Worm (Caenorhabditis elegans) whole organism, young adult: ENCODE results near the gene rnf-113.

Source experiments
- C17E4.6 ChIP-seq: fragments of 200-800 bp; sonication (Bioruptor generic); IDR thresholded peaks from 2 replicates; pipeline ENCODE4 v1.3.6; 2022; ENCODE audit warnings: missing genetic modification reagents, missing genetic modification characterization, missing compliant biosample characterization
- F23B12.7 ChIP-seq: sonication (generic microtip); optimal IDR thresholded peaks from 2 replicates; lab custom pipeline; 2017; ENCODE audit warnings: missing genetic modification characterization, mild to moderate bottlenecking, missing compliant biosample characterization, antibody characterized with exemption, moderate library complexity; ENCODE audit not compliant: insufficient read depth
- F33H1.4 ChIP-seq: fragments of 200-800 bp; sonication (Bioruptor generic); IDR thresholded peaks from 2 replicates; pipeline ENCODE4 v1.3.6; 2022; ENCODE audit warnings: missing genetic modification reagents, missing genetic modification characterization, missing compliant biosample characterization
- F37B4.10 ChIP-seq: fragments of 200-800 bp; sonication (Bioruptor generic); IDR thresholded peaks from 2 replicates; pipeline ENCODE4 v1.3.6; 2022; ENCODE audit warnings: missing genetic modification characterization, missing compliant biosample characterization
- F57A8.1 ChIP-seq: fragments of 200-800 bp; sonication (Bioruptor generic); optimal IDR thresholded peaks from 2 replicates; lab custom pipeline; 2018; ENCODE audit warnings: mild to moderate bottlenecking, missing genetic modification characterization, moderate library complexity, missing compliant biosample characterization
- Y53G8AR.9 ChIP-seq: fragments of 200-800 bp; sonication (Bioruptor generic); conservative IDR thresholded peaks from 2 replicates; pipeline ENCODE4 v1.3.6; 2022; ENCODE audit warnings: missing genetic modification reagents, missing genetic modification characterization, missing compliant biosample characterization
- Y67H2A.10 ChIP-seq: fragments of 200-800 bp; sonication (Bioruptor generic); conservative IDR thresholded peaks from 2 replicates; pipeline ENCODE4 v1.3.6; 2022; ENCODE audit warnings: missing genetic modification reagents, missing genetic modification characterization, missing compliant biosample characterization
- Y79H2A.3 ChIP-seq: fragments of 200-800 bp; sonication (Bioruptor generic); conservative IDR thresholded peaks from 2 replicates; pipeline ENCODE4 v1.3.6; 2022; ENCODE audit warnings: missing genetic modification reagents, missing genetic modification characterization, missing compliant biosample characterization
- ama-1 ChIP-seq, 3 experiments: fragments of 150-350 bp in 1 of 3; sonication (generic microtip) in 2 of 3; optimal IDR thresholded peaks; 2 replicates each; lab custom pipeline; 2014 to 2018; ENCODE audit warnings: missing biosample characterization in 2 of 3, missing genetic modification characterization in 2 of 3, missing genetic modification reagents in 2 of 3
- atf-7 ChIP-seq: sonication (generic microtip); optimal IDR thresholded peaks from 2 replicates; lab custom pipeline; 2017; ENCODE audit warnings: mild to moderate bottlenecking, missing genetic modification characterization, missing compliant biosample characterization
- athp-1 ChIP-seq: sonication (generic microtip); optimal IDR thresholded peaks from 2 replicates; lab custom pipeline; 2017; ENCODE audit warnings: mild to moderate bottlenecking, missing genetic modification characterization, missing compliant biosample characterization
- bed-2 ChIP-seq: fragments of 200-800 bp; sonication (Bioruptor generic); IDR thresholded peaks from 2 replicates; pipeline ENCODE4 v1.3.6; 2022; ENCODE audit warnings: missing genetic modification reagents, missing genetic modification characterization, missing compliant biosample characterization
- cebp-1 ChIP-seq, 2 experiments: fragments of 200-800 bp in 1 of 2; sonication (Bioruptor generic) in 1 of 2; sonication (generic microtip) in 1 of 2; IDR thresholded peaks in 1 of 2; optimal IDR thresholded peaks in 1 of 2; 2 replicates each; pipeline versions ENCODE4 v1.3.6 to Lab custom; 2017 to 2022; ENCODE audit warnings: missing compliant biosample characterization in 2 of 2, missing genetic modification characterization in 2 of 2, mild to moderate bottlenecking in 1 of 2, missing genetic modification reagents in 1 of 2, moderate library complexity in 1 of 2
- cebp-2 ChIP-seq: fragments of 200-800 bp; sonication (Bioruptor generic); IDR thresholded peaks from 2 replicates; pipeline ENCODE4 v1.3.6; 2022; ENCODE audit warnings: missing genetic modification characterization, missing compliant biosample characterization
- chd-7 ChIP-seq: sonication (generic microtip); optimal IDR thresholded peaks from 2 replicates; lab custom pipeline; 2016; ENCODE audit warnings: mild to moderate bottlenecking, missing genetic modification characterization, moderate library complexity, missing compliant biosample characterization
- efl-1 ChIP-seq: fragments of 150-350 bp; optimal IDR thresholded peaks from 2 replicates; lab custom pipeline; 2014; ENCODE audit warnings: missing biosample characterization, missing genetic modification reagents, missing genetic modification characterization
- egl-44 ChIP-seq: fragments of 200-800 bp; sonication (Bioruptor generic); IDR thresholded peaks from 2 replicates; pipeline ENCODE4 v1.3.6; 2022; ENCODE audit warnings: missing genetic modification reagents, missing genetic modification characterization, missing compliant biosample characterization
- egrh-3 ChIP-seq: fragments of 200-800 bp; sonication (Bioruptor generic); IDR thresholded peaks from 2 replicates; pipeline ENCODE4 v1.3.6; 2022; ENCODE audit warnings: missing genetic modification reagents, missing genetic modification characterization, missing compliant biosample characterization
- ekl-4 ChIP-seq: fragments of 200-800 bp; sonication (Bioruptor generic); IDR thresholded peaks from 2 replicates; pipeline ENCODE4 v1.3.6; 2022; ENCODE audit warnings: missing genetic modification reagents, missing genetic modification characterization, missing compliant biosample characterization
- ets-4 ChIP-seq: fragments of 200-800 bp; sonication (Bioruptor generic); optimal IDR thresholded peaks from 2 replicates; lab custom pipeline; 2018; ENCODE audit warnings: mild to moderate bottlenecking, missing genetic modification characterization, missing compliant biosample characterization
- hlh-12 ChIP-seq: sonication (generic microtip); optimal IDR thresholded peaks from 2 replicates; lab custom pipeline; 2016; ENCODE audit warnings: missing genetic modification characterization, missing compliant biosample characterization
- hmg-20 ChIP-seq: fragments of 200-800 bp; sonication (Bioruptor generic); IDR thresholded peaks from 2 replicates; pipeline ENCODE4 v1.3.6; 2022; ENCODE audit warnings: missing genetic modification reagents, missing genetic modification characterization, missing compliant biosample characterization
- lin-54 ChIP-seq: fragments of 200-800 bp; sonication (Bioruptor generic); optimal IDR thresholded peaks from 2 replicates; lab custom pipeline; 2018; ENCODE audit warnings: mild to moderate bottlenecking, missing genetic modification characterization, missing compliant biosample characterization
- lsy-27 ChIP-seq: sonication (generic microtip); optimal IDR thresholded peaks from 2 replicates; lab custom pipeline; 2017; ENCODE audit warnings: missing genetic modification characterization, mild to moderate bottlenecking, missing compliant biosample characterization, antibody characterized with exemption, missing genotype, borderline replicate concordance; ENCODE audit not compliant: insufficient read depth
- madf-10 ChIP-seq: sonication (generic microtip); optimal IDR thresholded peaks from 2 replicates; lab custom pipeline; 2016; ENCODE audit warnings: mild to moderate bottlenecking, missing genetic modification characterization, missing compliant biosample characterization
- madf-3 ChIP-seq: fragments of 200-800 bp; sonication (Bioruptor generic); IDR thresholded peaks from 2 replicates; pipeline ENCODE4 v1.3.6; 2022; ENCODE audit warnings: missing genetic modification reagents, missing genetic modification characterization, missing compliant biosample characterization
- madf-8 ChIP-seq: fragments of 200-800 bp; sonication (Bioruptor generic); conservative IDR thresholded peaks from 2 replicates; pipeline ENCODE4 v1.3.6; 2022; ENCODE audit warnings: missing genetic modification reagents, missing genetic modification characterization, missing compliant biosample characterization
- mel-28 ChIP-seq: sonication (generic microtip); optimal IDR thresholded peaks from 2 replicates; lab custom pipeline; 2016; ENCODE audit warnings: borderline replicate concordance, mild to moderate bottlenecking, missing genetic modification characterization, missing compliant biosample characterization
- mes-4 ChIP-seq: sonication (generic microtip); optimal IDR thresholded peaks from 2 replicates; lab custom pipeline; 2016; ENCODE audit warnings: missing genotype, missing genetic modification characterization, missing compliant biosample characterization
- nfya-1 ChIP-seq: sonication (generic microtip); optimal IDR thresholded peaks from 2 replicates; lab custom pipeline; 2017; ENCODE audit warnings: antibody characterized with exemption, missing compliant biosample characterization, missing genetic modification characterization, borderline replicate concordance; ENCODE audit not compliant: insufficient read depth
- nfyb-1 ChIP-seq: fragments of 200-800 bp; sonication (Bioruptor generic); IDR thresholded peaks from 2 replicates; pipeline ENCODE4 v1.3.6; 2022; ENCODE audit warnings: missing genetic modification reagents, missing genetic modification characterization, missing compliant biosample characterization
- nhr-120 ChIP-seq: fragments of 200-800 bp; sonication (Bioruptor generic); IDR thresholded peaks from 2 replicates; pipeline ENCODE4 v1.3.6; 2022; ENCODE audit warnings: missing genetic modification characterization, missing compliant biosample characterization
- nhr-27 ChIP-seq: fragments of 200-800 bp; sonication (Bioruptor generic); optimal IDR thresholded peaks from 2 replicates; lab custom pipeline; 2018; ENCODE audit warnings: mild to moderate bottlenecking, missing genetic modification characterization, moderate library complexity, missing compliant biosample characterization
- nhr-80 ChIP-seq: sonication (generic microtip); optimal IDR thresholded peaks from 2 replicates; lab custom pipeline; 2016; ENCODE audit warnings: missing genetic modification characterization, missing compliant biosample characterization
- pbrm-1 ChIP-seq: fragments of 200-800 bp; sonication (Bioruptor generic); IDR thresholded peaks from 2 replicates; pipeline ENCODE4 v1.3.6; 2022; ENCODE audit warnings: missing genetic modification reagents, missing genetic modification characterization, missing compliant biosample characterization
- repo-1 ChIP-seq: sonication (generic microtip); optimal IDR thresholded peaks from 2 replicates; lab custom pipeline; 2017; ENCODE audit warnings: mild to moderate bottlenecking, missing genetic modification characterization, missing compliant biosample characterization
- snpc-1.3 ChIP-seq: sonication (generic microtip); optimal IDR thresholded peaks from 2 replicates; lab custom pipeline; 2017; ENCODE audit warnings: missing genetic modification characterization, mild to moderate bottlenecking, missing compliant biosample characterization, antibody characterized with exemption, moderate library complexity, missing genotype, missing genetic modification reagents; ENCODE audit not compliant: insufficient read depth
- snpc-3.4 ChIP-seq: sonication (generic microtip); optimal IDR thresholded peaks from 2 replicates; lab custom pipeline; 2017; ENCODE audit warnings: missing genetic modification characterization, mild to moderate bottlenecking, missing compliant biosample characterization, antibody characterized with exemption, moderate library complexity, missing genotype, missing genetic modification reagents
- tbx-9 ChIP-seq: sonication (generic microtip); optimal IDR thresholded peaks from 2 replicates; lab custom pipeline; 2016; ENCODE audit warnings: borderline replicate concordance, missing genetic modification characterization, inconsistent platforms, missing compliant biosample characterization
- xnd-1 ChIP-seq: sonication (generic microtip); optimal IDR thresholded peaks from 2 replicates; lab custom pipeline; 2016; ENCODE audit warnings: missing genotype, missing genetic modification reagents, missing genetic modification characterization, missing compliant biosample characterization
- zfh-2 ChIP-seq: fragments of 200-800 bp; sonication (Bioruptor generic); conservative IDR thresholded peaks from 2 replicates; pipeline ENCODE4 v1.3.6; 2022; ENCODE audit warnings: missing genetic modification reagents, missing genetic modification characterization, missing compliant biosample characterization
- zim-3 ChIP-seq: sonication (generic microtip); optimal IDR thresholded peaks from 2 replicates; lab custom pipeline; 2017; ENCODE audit warnings: mild to moderate bottlenecking, missing genetic modification characterization, moderate library complexity, missing compliant biosample characterization
- ztf-18 ChIP-seq: sonication (generic microtip); optimal IDR thresholded peaks from 2 replicates; lab custom pipeline; 2016; ENCODE audit warnings: missing genotype, mild to moderate bottlenecking, missing genetic modification characterization, missing compliant biosample characterization
- ztf-26 ChIP-seq: sonication (generic microtip); optimal IDR thresholded peaks from 2 replicates; lab custom pipeline; 2017; ENCODE audit warnings: missing genetic modification characterization, missing compliant biosample characterization
- ztf-28 ChIP-seq: fragments of 200-800 bp; sonication (Bioruptor generic); IDR thresholded peaks from 2 replicates; pipeline ENCODE4 v1.3.6; 2022; ENCODE audit warnings: missing genetic modification reagents, missing genetic modification characterization, missing compliant biosample characterization
- ztf-3 ChIP-seq: fragments of 200-800 bp; sonication (Bioruptor generic); optimal IDR thresholded peaks from 2 replicates; lab custom pipeline; 2018; ENCODE audit warnings: mild to moderate bottlenecking, missing genetic modification characterization, missing compliant biosample characterization
- ztf-6 ChIP-seq: fragments of 200-800 bp; sonication (Bioruptor generic); IDR thresholded peaks from 2 replicates; pipeline ENCODE4 v1.3.6; 2022; ENCODE audit warnings: missing genetic modification reagents, missing genetic modification characterization, missing compliant biosample characterization

rnf-113 gene

DNA sequence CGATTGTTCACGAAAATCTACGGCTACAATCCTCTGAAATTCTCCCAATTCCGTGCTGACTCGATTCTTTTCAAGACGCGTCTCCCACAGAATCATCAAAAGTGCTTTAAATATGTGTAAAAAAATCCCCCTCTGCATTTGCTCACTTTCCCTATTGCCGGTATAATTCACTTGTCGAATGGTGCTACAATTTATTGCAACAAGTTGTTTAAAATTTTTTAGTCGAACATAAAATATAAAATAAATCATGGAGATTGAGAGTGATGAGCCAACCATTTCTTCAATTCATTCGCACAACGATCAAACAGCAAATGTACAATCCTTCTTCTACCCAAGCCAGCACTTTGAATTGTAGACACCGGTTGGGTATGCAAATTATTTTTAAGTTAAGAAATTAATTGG is 11.0 kb downstream of the rnf-113 start (continued):
- TF ChIP-seq mel-28 (tag; lab: Kevin White, UChicago) (no peak), ztf-6 (no peak), Y79H2A.3 (GFP tag; lab: Robert Waterston, UW) (peak; percentile 94), nhr-80 (no peak), lsy-27 (tag; lab: Kevin White, UChicago) (no peak), ztf-28 (GFP tag; lab: Robert Waterston, UW) (no peak), hmg-20 (no peak), F37B4.10 (0 out of 2 replicates have a peak, but pooled peaks have one; percentile 11), cebp-2 (0 out of 2 replicates have a peak, but pooled peaks have one; percentile 49), bed-2 (no peak), snpc-3.4 (tag; lab: Kevin White, UChicago) (peak; percentile 91), hlh-12 (tag; lab: Kevin White, UChicago) (peak; percentile 50), zfh-2 (GFP tag; lab: Robert Waterston, UW) (no peak), ets-4 (GFP tag; lab: Kevin White, UChicago) (peak; percentile 49), F23B12.7 (peak; percentile 32), madf-3 (GFP tag; lab: Robert Waterston, UW) (peak; percentile 84), Y53G8AR.9 (GFP tag; lab: Robert Waterston, UW) (peak; percentile 94), ztf-26 (no peak), F33H1.4 (GFP tag; lab: Robert Waterston, UW) (peak; percentile 51), repo-1 (tag; lab: Kevin White, UChicago) (peak; percentile 1), pbrm-1 (peak; percentile 75; the same call in 1 of the 2 replicates), ekl-4 (GFP tag; lab: Robert Waterston, UW) (peak; percentile 89), zim-3 (tag; lab: Kevin White, UChicago) (peak; percentile 44), nhr-120 (GFP tag; lab: Robert Waterston, UW) (no peak), lin-54 (peak; percentile 76), C17E4.6 (GFP tag; lab: Robert Waterston, UW) (peak; percentile 74), efl-1 (GFP tag; lab: Kevin White, UChicago) (peak; percentile 62), tbx-9 (tag; lab: Kevin White, UChicago) (peak; percentile 19), atf-7 (peak; percentile 27), Y67H2A.10 (GFP tag; lab: Robert Waterston, UW) (no peak), ztf-3 (GFP tag; lab: Kevin White, UChicago) (no peak), xnd-1 (tag; lab: Kevin White, UChicago) (peak; percentile 68), egl-44 (GFP tag; lab: Robert Waterston, UW) (no peak; the same call in 1 of the 2 replicates), chd-7 (tag; lab: Kevin White, UChicago) (peak; percentile 61), nfya-1 (tag; lab: Kevin White, UChicago) (no peak), nhr-27 (no peak), athp-1 (tag; lab: Kevin White, UChicago) (peak; percentile 85), ama-1 (optimal IDR thresholded peaks at IDR 0.05; lab: Kevin White, UChicago) (peak; percentile 20), ama-1 (GFP tag; optimal IDR thresholded peaks at IDR 0.05; lab: Kevin White, UChicago) (peak; percentile 83 to 93), mes-4 (peak; percentile 18), snpc-1.3 (peak; percentile 69), ztf-18 (tag; lab: Kevin White, UChicago) (peak; percentile 70), nfyb-1 (peak; percentile 80), madf-10 (tag; lab: Kevin White, UChicago) (no peak), cebp-1 (GFP tag; IDR thresholded peaks at IDR 0.05; lab: Robert Waterston, UW) (no peak), cebp-1 (tag; optimal IDR thresholded peaks at IDR 0.05; lab: Kevin White, UChicago) (peak; percentile 61), egrh-3 (GFP tag; lab: Robert Waterston, UW) (0 out of 2 replicates have a peak, but pooled peaks have one; percentile 7), madf-8 (GFP tag; lab: Robert Waterston, UW) (peak; percentile 61; the same call in 1 of the 2 replicates), F57A8.1 (GFP tag; lab: Kevin White, UChicago) (peak; percentile 63)
